Fruit fly (Drosophila melanogaster) whole organism, adult: Measurements from ENCODE around the gene ctrip.

Source experiments
- CG11617 ChIP-seq: fragments of 200-800 bp; sonication (Bioruptor generic); optimal IDR thresholded peaks from 2 replicates; lab custom pipeline; 2017; ENCODE audit warnings: mild to moderate bottlenecking, missing biosample characterization, missing genetic modification reagents, missing genetic modification characterization
- CG33017 ChIP-seq: fragments of 200-800 bp; sonication (Bioruptor generic); optimal IDR thresholded peaks from 2 replicates; lab custom pipeline; 2018; ENCODE audit warnings: missing biosample characterization, mild to moderate bottlenecking, missing genetic modification characterization, moderate library complexity
- CG5204 ChIP-seq: fragments of 200-800 bp; sonication (Bioruptor generic); optimal IDR thresholded peaks from 2 replicates; lab custom pipeline; 2016; ENCODE audit warnings: missing biosample characterization, missing genetic modification characterization
- kay ChIP-seq: fragments of 200-800 bp; sonication (Bioruptor generic); peaks from one replicate; lab custom pipeline; 2016; ENCODE audit warnings: missing biosample characterization, missing genetic modification characterization, borderline replicate concordance
- pad ChIP-seq: fragments of 200-800 bp; sonication (Bioruptor generic); optimal IDR thresholded peaks from 3 replicates; lab custom pipeline; 2017; ENCODE audit warnings: missing biosample characterization, missing genetic modification characterization, mild to moderate bottlenecking, moderate library complexity, missing genetic modification reagents
- tj ChIP-seq: fragments of 200-800 bp; sonication (Bioruptor generic); optimal IDR thresholded peaks from 3 replicates; lab custom pipeline; 2017; ENCODE audit warnings: missing biosample characterization, mild to moderate bottlenecking, missing genetic modification characterization, moderate library complexity

DNA sequence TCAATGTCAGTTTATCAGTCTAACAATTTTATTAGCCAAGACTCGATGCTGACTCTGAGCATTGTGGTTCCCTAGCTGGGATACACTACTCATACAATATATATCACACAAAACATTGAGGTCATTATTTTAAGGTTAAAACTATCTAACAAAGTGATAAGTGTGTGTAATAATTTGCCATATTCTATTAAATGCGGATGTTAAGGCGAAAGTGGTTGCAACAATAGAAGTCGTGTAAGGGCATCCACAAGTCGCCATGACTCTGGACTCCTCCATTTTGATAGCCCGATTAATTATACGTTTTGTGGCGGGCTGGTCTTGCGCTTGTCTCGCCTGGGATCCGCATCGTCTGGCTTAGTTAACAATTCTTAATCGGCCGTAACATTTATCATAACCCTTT is 34.9 kb upstream of the ctrip start:
- TF ChIP-seq CG11617 (GFP tag; lab: Kevin White, UChicago) (no peak), tj (no peak), pad (GFP tag; lab: Kevin White, UChicago) (no peak), kay (GFP tag; lab: Kevin White, UChicago) (no peak), CG5204 (no peak), CG33017 (no peak)
